1 fruit fly cellular context compared by ENCODE assay signal in the genomic region with DNA sequence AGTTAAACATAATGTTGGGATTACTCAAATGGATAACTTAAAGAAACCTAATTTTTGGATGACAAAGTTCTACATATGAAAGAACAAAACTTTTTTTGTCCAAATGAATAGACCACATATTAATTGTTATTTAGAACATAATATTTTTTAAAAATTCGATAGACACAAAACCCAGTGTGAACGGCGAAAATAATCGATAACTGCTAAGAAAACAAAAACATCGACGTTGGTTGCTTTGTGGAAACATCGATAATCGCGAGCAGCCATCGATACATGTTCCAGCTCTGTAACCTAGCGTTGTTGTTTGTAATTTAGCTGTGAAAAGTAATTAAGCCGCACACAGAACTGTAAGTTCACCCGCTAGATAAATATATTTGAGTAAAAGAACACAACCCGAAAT.
TF ChIP-seq lines count a peak whose summit lies in the region.

A gene (plus strand): TSS at position 226 of the 400 bp plus-strand sequence.

TF ChIP-seq in whole organism, embryonic, 481 proteins besides CTCF, POLR2A, EP300 and RAD21 (continued from another document and continues in another):
- TF ChIP-seq HLH4C (GFP tag; IDR thresholded peaks at IDR 0.05; lab: Robert Waterston, UW; ENCODE audit: partially characterized antibody) (peak; percentile 99), Aef1 (GFP tag; IDR thresholded peaks at IDR 0.05; lab: Robert Waterston, UW) (no peak), Dfd (GFP tag; optimal IDR thresholded peaks at IDR 0.05; lab: Kevin White, UChicago) (no peak), CkIIα-i1 (GFP tag; IDR thresholded peaks at IDR 0.05; lab: Robert Waterston, UW) (peak; percentile 69; the same call in 1 of the 2 replicates), ato (GFP tag; IDR thresholded peaks at IDR 0.05; lab: Robert Waterston, UW; ENCODE audit: partially characterized antibody) (peak; percentile 99), CG1024 (GFP tag; IDR thresholded peaks at IDR 0.05; lab: Robert Waterston, UW) (no peak), CG14014 (GFP tag; IDR thresholded peaks at IDR 0.05; lab: Robert Waterston, UW) (no peak), en (GFP tag; optimal IDR thresholded peaks at IDR 0.05; lab: Kevin White, UChicago) (no peak), disco-r (GFP tag; optimal IDR thresholded peaks at IDR 0.05; lab: Kevin White, UChicago) (no peak), twi (tag; optimal IDR thresholded peaks at IDR 0.05; lab: Kevin White, UChicago) (no peak), CG17186 (GFP tag; optimal IDR thresholded peaks at IDR 0.05; lab: Kevin White, UChicago) (no peak), prd (optimal IDR thresholded peaks at IDR 0.05; lab: Kevin White, UChicago) (no peak), prd (GFP tag; IDR thresholded peaks at IDR 0.05; lab: Robert Waterston, UW) (no peak), CG15073 (GFP tag; optimal IDR thresholded peaks at IDR 0.05; lab: Kevin White, UChicago) (no peak), CG42726 (GFP tag; IDR thresholded peaks at IDR 0.05; lab: Robert Waterston, UW; ENCODE audit: partially characterized antibody) (peak; percentile 99), hbn (GFP tag; IDR thresholded peaks at IDR 0.05; lab: Robert Waterston, UW; ENCODE audit: partially characterized antibody) (peak; percentile 98), CG9215 (GFP tag; IDR thresholded peaks at IDR 0.05; lab: Robert Waterston, UW) (no peak), stwl (tag; optimal IDR thresholded peaks at IDR 0.05; lab: Kevin White, UChicago) (peak; percentile 78), sob (GFP tag; IDR thresholded peaks at IDR 0.05; lab: Robert Waterston, UW) (peak; percentile 50; the same call in 1 of the 2 replicates), scrt (GFP tag; optimal IDR thresholded peaks at IDR 0.05; lab: Kevin White, UChicago) (no peak), CG14667 (GFP tag; IDR thresholded peaks at IDR 0.05; lab: Robert Waterston, UW) (no peak), CG18764 (GFP tag; optimal IDR thresholded peaks at IDR 0.05; lab: Kevin White, UChicago) (no peak), ems (GFP tag; optimal IDR thresholded peaks at IDR 0.05; lab: Kevin White, UChicago) (no peak), Hmr (GFP tag; optimal IDR thresholded peaks at IDR 0.05; lab: Kevin White, UChicago) (no peak), CG6854 (GFP tag; optimal IDR thresholded peaks at IDR 0.05; lab: Kevin White, UChicago) (no peak), CG3407 (GFP tag; optimal IDR thresholded peaks at IDR 0.05; lab: Kevin White, UChicago) (no peak), CG15696 (tag; optimal IDR thresholded peaks at IDR 0.05; lab: Kevin White, UChicago) (no peak), CG11398 (GFP tag; optimal IDR thresholded peaks at IDR 0.05; lab: Kevin White, UChicago) (no peak), Mes4 (GFP tag; optimal IDR thresholded peaks at IDR 0.05; lab: Kevin White, UChicago) (no peak), Atf-2 (GFP tag; optimal IDR thresholded peaks at IDR 0.05; lab: Kevin White, UChicago) (no peak), CG3847 (GFP tag; IDR thresholded peaks at IDR 0.05; lab: Robert Waterston, UW) (no peak), Hey (tag; optimal IDR thresholded peaks at IDR 0.05; lab: Kevin White, UChicago) (no peak), Oaz (GFP tag; IDR thresholded peaks at IDR 0.05; lab: Robert Waterston, UW) (no peak), usp (GFP tag; optimal IDR thresholded peaks at IDR 0.05; lab: Kevin White, UChicago) (no peak), dan (GFP tag; IDR thresholded peaks at IDR 0.05; lab: Robert Waterston, UW) (no peak), MESR4 (GFP tag; optimal IDR thresholded peaks at IDR 0.05; lab: Kevin White, UChicago) (peak; percentile 32), CG7987 (GFP tag; optimal IDR thresholded peaks at IDR 0.05; lab: Kevin White, UChicago) (no peak), sisA (GFP tag; IDR thresholded peaks at IDR 0.05; lab: Robert Waterston, UW) (no peak), Hr51 (GFP tag; optimal IDR thresholded peaks at IDR 0.05; lab: Kevin White, UChicago) (no peak), Ets65A (GFP tag; lab: Kevin White, UChicago) (peak; percentile 53), chif (GFP tag; optimal IDR thresholded peaks at IDR 0.05; lab: Kevin White, UChicago) (no peak), CG17568 (GFP tag; optimal IDR thresholded peaks at IDR 0.05; lab: Kevin White, UChicago) (no peak), CG7556 (GFP tag; optimal IDR thresholded peaks at IDR 0.05; lab: Kevin White, UChicago) (no peak), pros (GFP tag; optimal IDR thresholded peaks at IDR 0.05; lab: Kevin White, UChicago) (no peak), B-H2 (GFP tag; optimal IDR thresholded peaks at IDR 0.05; lab: Kevin White, UChicago) (peak; percentile 11), CG13424 (tag; optimal IDR thresholded peaks at IDR 0.05; lab: Kevin White, UChicago) (no peak), vvl (GFP tag; IDR thresholded peaks at IDR 0.05; lab: Robert Waterston, UW) (no peak), Nf-YB (GFP tag; optimal IDR thresholded peaks at IDR 0.05; lab: Kevin White, UChicago) (no peak), CG8290 (GFP tag; optimal IDR thresholded peaks at IDR 0.05; lab: Kevin White, UChicago) (no peak), CG8290 (tag; optimal IDR thresholded peaks at IDR 0.05; lab: Kevin White, UChicago) (peak in 1 of 2 experiments; percentile 55), Atf3 (GFP tag; optimal IDR thresholded peaks at IDR 0.05; lab: Kevin White, UChicago) (no peak), fu2 (GFP tag; optimal IDR thresholded peaks at IDR 0.05; lab: Kevin White, UChicago) (no peak), mirr (GFP tag; optimal IDR thresholded peaks at IDR 0.05; lab: Kevin White, UChicago) (no peak), mam (GFP tag; optimal IDR thresholded peaks at IDR 0.05; lab: Kevin White, UChicago) (no peak), CG4730 (GFP tag; IDR thresholded peaks at IDR 0.05; lab: Robert Waterston, UW) (no peak), CG9932 (GFP tag; IDR thresholded peaks at IDR 0.05; lab: Robert Waterston, UW) (peak; percentile 59; the same call in 1 of the 2 replicates), bcd (GFP tag; optimal IDR thresholded peaks at IDR 0.05; lab: Kevin White, UChicago) (no peak), CG15601 (tag; optimal IDR thresholded peaks at IDR 0.05; lab: Kevin White, UChicago) (peak; percentile 11), CG15011 (GFP tag; optimal IDR thresholded peaks at IDR 0.05; lab: Kevin White, UChicago) (no peak), run (tag; optimal IDR thresholded peaks at IDR 0.05; lab: Kevin White, UChicago) (no peak), BtbVII (GFP tag; optimal IDR thresholded peaks at IDR 0.05; lab: Kevin White, UChicago) (no peak), B-H1 (GFP tag; IDR thresholded peaks at IDR 0.05; lab: Robert Waterston, UW) (no peak), lov (optimal IDR thresholded peaks at IDR 0.05; lab: Kevin White, UChicago) (no peak), lov (GFP tag; IDR thresholded peaks at IDR 0.05; lab: Robert Waterston, UW) (no peak), CG8388 (GFP tag; optimal IDR thresholded peaks at IDR 0.05; lab: Kevin White, UChicago) (no peak), Sox102F (GFP tag; optimal IDR thresholded peaks at IDR 0.05; lab: Kevin White, UChicago) (no peak), tx (GFP tag; optimal IDR thresholded peaks at IDR 0.05; lab: Kevin White, UChicago) (no peak), Optix (GFP tag; IDR thresholded peaks at IDR 0.05; lab: Robert Waterston, UW) (no peak), CG12942 (GFP tag; optimal IDR thresholded peaks at IDR 0.05; lab: Kevin White, UChicago) (no peak), maf-S (GFP tag; optimal IDR thresholded peaks at IDR 0.05; lab: Kevin White, UChicago) (no peak), dati (GFP tag; IDR thresholded peaks at IDR 0.05; lab: Robert Waterston, UW) (no peak), CG12769 (tag; optimal IDR thresholded peaks at IDR 0.05; lab: Kevin White, UChicago) (no peak), CG1603 (tag; optimal IDR thresholded peaks at IDR 0.05; lab: Kevin White, UChicago) (peak; percentile 66), zfh2 (GFP tag; optimal IDR thresholded peaks at IDR 0.05; lab: Kevin White, UChicago) (no peak), CG31365 (tag; optimal IDR thresholded peaks at IDR 0.05; lab: Kevin White, UChicago) (no peak), eyg (GFP tag; optimal IDR thresholded peaks at IDR 0.05; lab: Kevin White, UChicago) (no peak), toy (GFP tag; IDR thresholded peaks at IDR 0.05; lab: Robert Waterston, UW) (no peak), pnt (GFP tag; optimal IDR thresholded peaks at IDR 0.05; lab: Kevin White, UChicago) (no peak), CG2116 (GFP tag; optimal IDR thresholded peaks at IDR 0.05; lab: Kevin White, UChicago) (peak; percentile 93), insv (GFP tag; optimal IDR thresholded peaks at IDR 0.05; lab: Kevin White, UChicago) (no peak), pzg (GFP tag; optimal IDR thresholded peaks at IDR 0.05; lab: Kevin White, UChicago) (peak; percentile 86), HLH3B (GFP tag; IDR thresholded peaks at IDR 0.05; lab: Robert Waterston, UW) (no peak), ATbp (GFP tag; optimal IDR thresholded peaks at IDR 0.05; lab: Kevin White, UChicago) (no peak), CG33557 (GFP tag; optimal IDR thresholded peaks at IDR 0.05; lab: Kevin White, UChicago) (no peak), CG2202 (tag; optimal IDR thresholded peaks at IDR 0.05; lab: Kevin White, UChicago) (no peak), Dip3 (GFP tag; optimal IDR thresholded peaks at IDR 0.05; lab: Kevin White, UChicago) (no peak), luna (GFP tag; optimal IDR thresholded peaks at IDR 0.05; lab: Kevin White, UChicago) (peak; percentile 6), rib (GFP tag; IDR thresholded peaks at IDR 0.05; lab: Robert Waterston, UW) (no peak), CrebB (tag; optimal IDR thresholded peaks at IDR 0.05; lab: Kevin White, UChicago) (no peak), PHDP (tag; optimal IDR thresholded peaks at IDR 0.05; lab: Kevin White, UChicago) (no peak), fru (optimal IDR thresholded peaks at IDR 0.05; lab: Kevin White, UChicago) (no peak), ab (GFP tag; optimal IDR thresholded peaks at IDR 0.05; lab: Kevin White, UChicago) (no peak), ash1 (GFP tag; optimal IDR thresholded peaks at IDR 0.05; lab: Kevin White, UChicago) (no peak), seq (GFP tag; IDR thresholded peaks at IDR 0.05; lab: Robert Waterston, UW) (no peak), corto (GFP tag; optimal IDR thresholded peaks at IDR 0.05; lab: Kevin White, UChicago) (no peak), HHEX (GFP tag; optimal IDR thresholded peaks at IDR 0.05; lab: Kevin White, UChicago) (no peak), CG10654 (GFP tag; optimal IDR thresholded peaks at IDR 0.05; lab: Kevin White, UChicago) (no peak), Doc3 (GFP tag; IDR thresholded peaks at IDR 0.05; lab: Robert Waterston, UW; ENCODE audit: partially characterized antibody) (peak; percentile 97), CG11247 (GFP tag; IDR thresholded peaks at IDR 0.05; lab: Robert Waterston, UW) (no peak), CoRest (tag; optimal IDR thresholded peaks at IDR 0.05; lab: Kevin White, UChicago) (peak; percentile 54), knrl (GFP tag; IDR thresholded peaks at IDR 0.05; lab: Robert Waterston, UW; ENCODE audit: partially characterized antibody) (peak; percentile 98), zen2 (GFP tag; IDR thresholded peaks at IDR 0.05; lab: Robert Waterston, UW; ENCODE audit: partially characterized antibody) (peak; percentile 99), Atf6 (GFP tag; IDR thresholded peaks at IDR 0.05; lab: Robert Waterston, UW) (no peak), gfzf (GFP tag; optimal IDR thresholded peaks at IDR 0.05; lab: Kevin White, UChicago) (no peak), lilli (GFP tag; optimal IDR thresholded peaks at IDR 0.05; lab: Kevin White, UChicago) (no peak), nom (GFP tag; optimal IDR thresholded peaks at IDR 0.05; lab: Kevin White, UChicago) (no peak), Trl (optimal IDR thresholded peaks at IDR 0.05; lab: Kevin White, UChicago) (no peak), Trl (GFP tag; optimal IDR thresholded peaks at IDR 0.05; lab: Kevin White, UChicago) (no peak), tna (GFP tag; IDR thresholded peaks at IDR 0.05; lab: Robert Waterston, UW; ENCODE audit: partially characterized antibody) (peak; percentile 99), CG31388 (GFP tag; optimal IDR thresholded peaks at IDR 0.05; lab: Kevin White, UChicago) (no peak), CG17328 (GFP tag; IDR thresholded peaks at IDR 0.05; lab: Robert Waterston, UW) (no peak), Ets97D (GFP tag; optimal IDR thresholded peaks at IDR 0.05; lab: Kevin White, UChicago) (peak; percentile 10), CG10565 (GFP tag; optimal IDR thresholded peaks at IDR 0.05; lab: Kevin White, UChicago) (no peak), CG30403 (GFP tag; optimal IDR thresholded peaks at IDR 0.05; lab: Kevin White, UChicago) (no peak), CG2875 (GFP tag; optimal IDR thresholded peaks at IDR 0.05; lab: Kevin White, UChicago) (no peak), da (GFP tag; optimal IDR thresholded peaks at IDR 0.05; lab: Kevin White, UChicago) (no peak), Dbx (GFP tag; IDR thresholded peaks at IDR 0.05; lab: Robert Waterston, UW) (no peak; the same call in 2 of the 3 replicates), CG11504 (tag; optimal IDR thresholded peaks at IDR 0.05; lab: Kevin White, UChicago) (no peak), Lpt (GFP tag; optimal IDR thresholded peaks at IDR 0.05; lab: Kevin White, UChicago) (no peak), chm (GFP tag; IDR thresholded peaks at IDR 0.05; lab: Robert Waterston, UW) (no peak), sqz (GFP tag; optimal IDR thresholded peaks at IDR 0.05; lab: Kevin White, UChicago) (no peak), crol (GFP tag; IDR thresholded peaks at IDR 0.05; lab: Robert Waterston, UW) (no peak), pum (GFP tag; optimal IDR thresholded peaks at IDR 0.05; lab: Kevin White, UChicago) (no peak), slp2 (GFP tag; optimal IDR thresholded peaks at IDR 0.05; lab: Kevin White, UChicago) (no peak), CG10431 (GFP tag; optimal IDR thresholded peaks at IDR 0.05; lab: Kevin White, UChicago) (no peak), Spps (tag; optimal IDR thresholded peaks at IDR 0.05; lab: Kevin White, UChicago) (no peak), CG1647 (GFP tag; optimal IDR thresholded peaks at IDR 0.05; lab: Kevin White, UChicago) (no peak), CG12299 (tag; optimal IDR thresholded peaks at IDR 0.05; lab: Kevin White, UChicago) (no peak), schlank (tag; optimal IDR thresholded peaks at IDR 0.05; lab: Kevin White, UChicago) (no peak), wek (GFP tag; optimal IDR thresholded peaks at IDR 0.05; lab: Kevin White, UChicago) (no peak), Sox100B (GFP tag; optimal IDR thresholded peaks at IDR 0.05; lab: Kevin White, UChicago) (no peak), Myb (GFP tag; optimal IDR thresholded peaks at IDR 0.05; lab: Kevin White, UChicago) (peak; percentile 20), CG9609 (GFP tag; optimal IDR thresholded peaks at IDR 0.05; lab: Kevin White, UChicago) (no peak), ham (GFP tag; IDR thresholded peaks at IDR 0.05; lab: Robert Waterston, UW) (no peak)
